Worm (Caenorhabditis elegans) whole organism, early embryonic: ENCODE results near the gene cyp-33C1.

Source experiments
- B0310.2 ChIP-seq: sonication (generic microtip); optimal IDR thresholded peaks from 2 replicates; lab custom pipeline; 2016; ENCODE audit warnings: mild to moderate bottlenecking, missing genetic modification characterization, missing compliant biosample characterization
- F13C5.2 ChIP-seq: sonication (generic microtip); optimal IDR thresholded peaks from 2 replicates; lab custom pipeline; 2017; ENCODE audit warnings: mild to moderate bottlenecking, missing genetic modification characterization, inconsistent platforms, missing compliant biosample characterization
- aly-1 ChIP-seq: sonication (generic microtip); optimal IDR thresholded peaks from 2 replicates; lab custom pipeline; 2016; ENCODE audit warnings: missing genetic modification characterization, missing compliant biosample characterization
- ama-1 ChIP-seq: fragments of 150-350 bp; optimal IDR thresholded peaks from 2 replicates; lab custom pipeline; 2014
- ceh-13 ChIP-seq: fragments of 200-800 bp; sonication (Bioruptor generic); optimal IDR thresholded peaks from 2 replicates; lab custom pipeline; 2018; ENCODE audit warnings: mild to moderate bottlenecking, missing genetic modification characterization, missing compliant biosample characterization
- ceh-36 ChIP-seq: sonication (generic microtip); optimal IDR thresholded peaks from 2 replicates; lab custom pipeline; 2016; ENCODE audit warnings: missing genetic modification characterization, inconsistent platforms, missing compliant biosample characterization
- ets-7 ChIP-seq: sonication (generic microtip); optimal IDR thresholded peaks from 2 replicates; lab custom pipeline; 2016; ENCODE audit warnings: missing genotype, missing genetic modification characterization, missing compliant biosample characterization
- flt-1 ChIP-seq: fragments of 200-800 bp; sonication (Bioruptor generic); IDR thresholded peaks from 2 replicates; pipeline ENCODE4 v1.3.6; 2022; ENCODE audit warnings: missing genetic modification characterization, missing compliant biosample characterization
- hmbx-1 ChIP-seq: sonication (generic microtip); optimal IDR thresholded peaks from 2 replicates; lab custom pipeline; 2016; ENCODE audit warnings: mild to moderate bottlenecking, missing genetic modification characterization, missing compliant biosample characterization
- hmg-4 ChIP-seq: fragments of 200-800 bp; sonication (Bioruptor generic); optimal IDR thresholded peaks from 2 replicates; lab custom pipeline; 2018; ENCODE audit warnings: mild to moderate bottlenecking, missing genetic modification characterization, missing compliant biosample characterization
- hnd-1 ChIP-seq: sonication (generic microtip); optimal IDR thresholded peaks from 2 replicates; lab custom pipeline; 2016; ENCODE audit warnings: missing genetic modification characterization, missing compliant biosample characterization
- pes-1 ChIP-seq: fragments of 200-800 bp; sonication (Bioruptor generic); IDR thresholded peaks from 2 replicates; pipeline ENCODE4 v1.3.6; 2022; ENCODE audit warnings: missing genetic modification reagents, missing genetic modification characterization, missing compliant biosample characterization
- scrt-1 ChIP-seq: fragments of 200-800 bp; sonication (Bioruptor generic); IDR thresholded peaks from 2 replicates; pipeline ENCODE4 v1.3.6; 2022; ENCODE audit warnings: missing genetic modification characterization, missing compliant biosample characterization
- sea-1 ChIP-seq: fragments of 200-800 bp; sonication (Bioruptor generic); conservative IDR thresholded peaks from 2 replicates; pipeline ENCODE4 v1.3.6; 2022; ENCODE audit warnings: missing genetic modification characterization, missing compliant biosample characterization
- tbx-11 ChIP-seq: fragments of 200-800 bp; sonication (Bioruptor generic); IDR thresholded peaks from 2 replicates; pipeline ENCODE4 v1.3.6; 2022; ENCODE audit warnings: missing genetic modification characterization, missing compliant biosample characterization
- tbx-37 ChIP-seq: fragments of 200-800 bp; sonication (Bioruptor generic); conservative IDR thresholded peaks from 2 replicates; pipeline ENCODE4 v1.3.6; 2022; ENCODE audit warnings: missing genetic modification reagents, missing genetic modification characterization, missing compliant biosample characterization
- tra-4 ChIP-seq: sonication (generic microtip); optimal IDR thresholded peaks from 2 replicates; lab custom pipeline; 2017; ENCODE audit warnings: missing genetic modification characterization, missing compliant biosample characterization

cyp-33C1 gene

DNA sequence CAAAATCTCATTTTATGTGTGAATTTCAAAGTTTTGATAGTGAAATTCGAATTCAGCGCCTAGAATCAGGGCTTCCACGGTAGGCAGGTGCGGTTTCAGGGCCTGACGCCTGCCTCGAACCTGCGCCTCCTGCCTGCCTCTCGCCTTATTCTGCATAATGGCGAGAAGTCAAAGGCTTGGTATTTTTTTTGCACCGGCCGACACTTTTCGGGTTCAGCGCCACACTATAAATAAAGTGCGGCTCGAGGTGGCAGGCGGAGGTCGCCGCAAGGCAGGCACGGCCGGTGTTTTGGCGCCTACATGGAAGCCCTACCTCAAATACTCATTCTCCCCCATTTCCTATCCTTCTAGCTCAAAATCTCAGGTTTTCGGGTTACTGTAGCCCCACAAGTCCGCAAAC is 21.1 kb downstream of the cyp-33C1 start:
- TF ChIP-seq F13C5.2 (tag; lab: Kevin White, UChicago), result no peak
- no peak for TF ChIP-seq hmg-4 (GFP tag; lab: Kevin White, UChicago)

DNA sequence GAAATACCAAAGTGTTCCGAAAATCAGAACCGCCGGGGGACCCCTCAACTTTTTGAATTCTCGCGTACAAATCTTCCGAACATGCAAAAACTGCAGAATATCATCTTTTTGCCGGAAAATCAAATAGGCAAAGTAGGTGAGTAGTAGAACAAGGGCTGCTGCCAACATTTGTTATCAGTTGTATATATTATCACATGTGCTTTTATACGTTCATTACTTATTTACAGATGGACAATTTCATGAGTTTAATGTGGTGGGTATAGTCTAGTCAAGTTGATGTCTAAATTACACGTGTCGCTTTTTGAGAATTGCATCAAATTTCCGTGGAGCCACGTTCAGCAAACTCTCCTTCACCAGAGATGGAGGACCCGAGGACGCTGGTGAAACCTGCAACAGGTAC is 21.9 kb downstream of the cyp-33C1 start, which contains the start of gene cyp-32B1:
cyp-32B1 (minus strand) TSS at position 176 of the 400 bp plus-strand sequence.
- TF ChIP-seq tra-4 (tag; lab: Kevin White, UChicago) (no peak), pes-1 (GFP tag; lab: Robert Waterston, UW) (no peak), flt-1 (GFP tag; lab: Robert Waterston, UW) (no peak), scrt-1 (GFP tag; lab: Robert Waterston, UW) (no peak), ceh-36 (tag; lab: Kevin White, UChicago) (no peak), ets-7 (tag; lab: Kevin White, UChicago) (no peak), tbx-11 (no peak), hmbx-1 (tag; lab: Kevin White, UChicago) (no peak), hnd-1 (tag; lab: Kevin White, UChicago) (no peak), aly-1 (no peak), F13C5.2 (tag; lab: Kevin White, UChicago) (no peak)

DNA sequence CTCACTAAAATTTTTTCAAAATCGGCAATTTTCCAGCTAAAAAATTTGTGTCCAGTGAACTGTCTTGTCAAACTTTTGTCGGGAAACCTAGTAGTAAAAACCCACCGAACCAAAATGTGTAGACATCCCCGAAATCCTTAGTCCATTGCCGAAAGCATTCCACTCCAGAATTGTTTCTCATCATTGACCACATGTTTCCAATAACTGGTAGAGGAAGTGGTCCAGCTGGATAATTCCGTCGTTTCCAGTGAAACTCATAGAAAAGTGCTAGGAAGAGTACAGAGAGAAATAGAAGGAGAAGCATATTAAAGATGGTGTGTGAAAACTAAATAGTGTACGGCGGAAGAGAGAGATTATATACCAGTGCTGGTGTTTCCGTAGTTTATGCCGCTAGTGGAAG is 24.8 kb downstream of the cyp-33C1 start, which contains the start of gene cyp-33C12:
cyp-33C12 (minus strand) TSS at position 321 of the 400 bp plus-strand sequence.
- TF ChIP-seq ets-7 (tag; lab: Kevin White, UChicago), result no peak
- TF ChIP-seq scrt-1 (GFP tag; lab: Robert Waterston, UW), result no peak
- TF ChIP-seq hmg-4 (GFP tag; lab: Kevin White, UChicago), result no peak
- TF ChIP-seq tra-4 (tag; lab: Kevin White, UChicago), result no peak
- TF ChIP-seq ceh-36 (tag; lab: Kevin White, UChicago), result no peak
- TF ChIP-seq pes-1 (GFP tag; lab: Robert Waterston, UW), result no peak
- TF ChIP-seq ama-1 (lab: Kevin White, UChicago), result no peak
- no peak for TF ChIP-seq hnd-1 (tag; lab: Kevin White, UChicago)
- no peak for TF ChIP-seq sea-1 (GFP tag; lab: Robert Waterston, UW)
- no peak for TF ChIP-seq tbx-37 (GFP tag; lab: Robert Waterston, UW)
- TF ChIP-seq hmbx-1 (tag; lab: Kevin White, UChicago), result no peak
- TF ChIP-seq aly-1, result no peak
- TF ChIP-seq tbx-11, result no peak
- no peak for TF ChIP-seq F13C5.2 (tag; lab: Kevin White, UChicago)
- no peak for TF ChIP-seq flt-1 (GFP tag; lab: Robert Waterston, UW)
- TF ChIP-seq ceh-13 (GFP tag; lab: Kevin White, UChicago), result no peak
- TF ChIP-seq B0310.2, result no peak

DNA sequence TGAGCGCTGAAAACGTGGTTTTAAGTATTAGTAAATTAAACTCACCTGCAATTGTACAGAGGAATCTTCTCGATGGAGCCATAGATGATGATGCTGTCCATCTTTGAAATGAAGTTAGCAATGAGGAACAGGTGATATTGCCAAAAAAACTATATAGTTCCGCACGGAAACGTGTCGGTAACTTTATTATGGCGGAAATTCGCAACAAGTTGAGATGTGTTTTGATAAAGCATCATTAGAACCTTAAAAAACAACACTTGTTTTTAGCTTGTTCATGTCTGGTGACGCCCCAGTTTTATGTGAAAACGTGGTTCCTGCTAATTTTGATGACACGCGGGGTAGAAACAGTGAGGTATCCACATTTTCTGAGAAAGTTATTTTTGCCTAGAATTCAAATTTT is 26.9 kb downstream of the cyp-33C1 start, which contains the start of gene srt-40:
srt-40 (minus strand) TSS at position 101 of the 400 bp plus-strand sequence.
- TF ChIP-seq hmg-4 (GFP tag; lab: Kevin White, UChicago) (no peak), F13C5.2 (tag; lab: Kevin White, UChicago) (no peak)

DNA sequence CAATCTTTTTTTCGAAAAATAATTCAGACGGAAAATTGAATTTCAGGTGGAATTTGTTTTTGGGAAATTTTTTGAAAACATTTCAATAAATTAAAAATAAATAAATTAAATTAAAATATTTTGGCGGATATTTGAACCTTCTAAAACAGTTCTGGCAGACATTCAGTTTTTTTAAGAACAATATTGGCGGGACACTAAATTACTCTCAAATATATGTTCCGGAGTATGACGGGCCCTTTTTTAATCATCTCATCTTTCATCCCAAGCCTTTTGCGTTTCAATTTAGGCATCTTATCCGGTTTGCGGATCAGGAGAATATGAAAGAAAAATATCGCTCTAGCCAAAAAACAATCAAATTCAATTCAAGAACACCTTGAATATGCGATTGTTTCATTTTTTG is 27.5 kb downstream of the cyp-33C1 start, which contains the start of gene svh-11:
svh-11 (plus strand) TSS at position 301 of the 400 bp plus-strand sequence.
- no peak for TF ChIP-seq tra-4 (tag; lab: Kevin White, UChicago)
- TF ChIP-seq flt-1 (GFP tag; lab: Robert Waterston, UW), result no peak

DNA sequence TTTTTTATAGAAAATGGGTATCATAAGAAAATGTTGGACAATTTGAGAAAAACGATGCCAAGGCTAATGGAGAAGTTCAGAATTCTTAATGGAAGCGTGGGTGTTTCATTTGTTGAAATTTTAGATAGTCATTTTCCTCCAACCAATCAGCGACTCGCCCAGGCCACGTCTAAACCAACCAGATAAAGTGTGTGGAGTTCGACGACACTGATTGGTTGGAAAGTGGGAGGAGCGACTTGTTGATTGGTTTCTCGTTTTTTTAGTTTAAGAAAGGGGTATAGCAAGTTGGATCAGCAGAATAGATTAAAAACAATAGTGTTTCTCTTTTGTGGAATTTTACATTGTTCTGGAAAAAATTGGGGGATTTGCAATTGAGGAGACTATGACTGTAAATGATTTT is 28.2 kb downstream of the cyp-33C1 start:
- TF ChIP-seq flt-1 (GFP tag; lab: Robert Waterston, UW) (no peak), ceh-13 (GFP tag; lab: Kevin White, UChicago) (no peak), hmbx-1 (tag; lab: Kevin White, UChicago) (no peak), ceh-36 (tag; lab: Kevin White, UChicago) (no peak), scrt-1 (GFP tag; lab: Robert Waterston, UW) (no peak), sea-1 (GFP tag; lab: Robert Waterston, UW) (no peak), B0310.2 (no peak), pes-1 (GFP tag; lab: Robert Waterston, UW) (no peak), F13C5.2 (tag; lab: Kevin White, UChicago) (no peak), hnd-1 (tag; lab: Kevin White, UChicago) (no peak), ama-1 (lab: Kevin White, UChicago) (no peak), tbx-11 (no peak), hmg-4 (GFP tag; lab: Kevin White, UChicago) (no peak), ets-7 (tag; lab: Kevin White, UChicago) (no peak), aly-1 (no peak), tbx-37 (GFP tag; lab: Robert Waterston, UW) (no peak), tra-4 (tag; lab: Kevin White, UChicago) (no peak)

DNA sequence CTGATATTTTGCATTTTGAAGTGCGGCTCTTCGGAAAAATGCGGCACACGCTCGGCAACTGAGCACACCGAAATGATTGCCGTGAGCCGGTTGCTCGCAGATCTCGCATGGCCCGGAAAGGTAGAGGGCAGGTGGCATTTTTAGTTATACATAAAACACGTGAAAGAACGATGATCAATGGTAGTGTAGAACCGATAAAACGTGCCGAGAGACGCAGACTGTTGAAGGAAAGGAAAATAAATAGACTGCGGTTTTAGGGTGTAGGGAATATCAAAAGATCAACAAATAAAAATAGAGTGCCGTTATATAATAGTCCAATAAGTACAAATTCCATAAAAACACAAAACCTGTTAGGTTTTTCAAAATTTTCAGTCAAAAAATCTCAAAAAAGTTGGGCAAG is 32.6 kb downstream of the cyp-33C1 start, which contains the start of gene nhr-133:
nhr-133 (minus strand) TSS at position 183 of the 400 bp plus-strand sequence.
- no peak for TF ChIP-seq scrt-1 (GFP tag; lab: Robert Waterston, UW)
- no peak for TF ChIP-seq sea-1 (GFP tag; lab: Robert Waterston, UW)
- no peak for TF ChIP-seq tra-4 (tag; lab: Kevin White, UChicago)
- no peak for TF ChIP-seq B0310.2
- TF ChIP-seq ets-7 (tag; lab: Kevin White, UChicago), result no peak
- TF ChIP-seq F13C5.2 (tag; lab: Kevin White, UChicago), result no peak
- no peak for TF ChIP-seq aly-1
- no peak for TF ChIP-seq hmbx-1 (tag; lab: Kevin White, UChicago)
- TF ChIP-seq ama-1 (lab: Kevin White, UChicago), result no peak
- TF ChIP-seq ceh-36 (tag; lab: Kevin White, UChicago), result no peak
- no peak for TF ChIP-seq ceh-13 (GFP tag; lab: Kevin White, UChicago)
- TF ChIP-seq tbx-37 (GFP tag; lab: Robert Waterston, UW), result no peak
- no peak for TF ChIP-seq pes-1 (GFP tag; lab: Robert Waterston, UW)
- TF ChIP-seq tbx-11, result no peak
- no peak for TF ChIP-seq flt-1 (GFP tag; lab: Robert Waterston, UW)
- TF ChIP-seq hnd-1 (tag; lab: Kevin White, UChicago), result no peak
- TF ChIP-seq hmg-4 (GFP tag; lab: Kevin White, UChicago), result no peak
